In the genomic region with DNA sequence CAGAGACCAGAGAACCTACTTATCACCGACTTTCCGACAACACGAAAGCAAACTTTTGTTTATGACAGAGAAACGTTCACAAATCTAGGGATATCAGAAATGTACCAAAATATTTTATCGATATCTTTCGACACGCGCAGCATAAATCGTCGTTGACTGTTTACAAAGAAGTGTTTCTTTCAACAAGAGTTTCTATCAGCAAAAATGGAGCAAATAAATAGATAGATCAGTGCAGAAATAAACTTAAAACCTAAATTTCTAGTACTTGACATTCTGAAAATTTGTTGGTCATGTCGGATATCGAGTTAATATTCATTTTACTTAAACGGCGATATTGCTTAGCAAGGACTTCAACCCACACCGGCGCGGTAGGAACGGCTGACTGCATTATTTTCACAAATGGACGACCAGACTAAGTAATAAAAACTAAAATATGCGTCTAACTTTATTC, we compare ENCODE assay signal across 5 fruit fly cellular contexts.
A peak's percentile ranks its signal among the peaks of the same experiment; 100 is the strongest.
TF ChIP-seq lines count a peak whose summit lies in the region.

TSS of gene CG2225 (minus strand) at position 51 of the 451 bp plus-strand sequence.

- peak; percentile 74 for TF ChIP-seq CTCF in whole organism, embryonic (GFP tag; optimal IDR thresholded peaks at IDR 0.05; lab: Kevin White, UChicago)

TF ChIP-seq in whole organism, adult, 20 proteins besides CTCF, POLR2A, EP300 and RAD21:
- no peak for TF ChIP-seq CG1620 (GFP tag; optimal IDR thresholded peaks at IDR 0.05; lab: Kevin White, UChicago)
- TF ChIP-seq tj (GFP tag; optimal IDR thresholded peaks at IDR 0.05; lab: Kevin White, UChicago), result peak; percentile 23

TF ChIP-seq in whole organism, embryonic, 481 proteins besides CTCF, POLR2A, EP300 and RAD21 (continues in another document):
- TF ChIP-seq CG4730 (GFP tag; IDR thresholded peaks at IDR 0.05; lab: Robert Waterston, UW) (no peak), CG8089 (GFP tag; optimal IDR thresholded peaks at IDR 0.05; lab: Kevin White, UChicago) (no peak), tap (tag; optimal IDR thresholded peaks at IDR 0.05; lab: Kevin White, UChicago) (no peak), CG14860 (GFP tag; IDR thresholded peaks at IDR 0.05; lab: Robert Waterston, UW; ENCODE audit: partially characterized antibody) (peak; percentile 41; the same call in 1 of the 3 replicates), sr (GFP tag; IDR thresholded peaks at IDR 0.05; lab: Robert Waterston, UW) (no peak), psq (GFP tag; optimal IDR thresholded peaks at IDR 0.05; lab: Kevin White, UChicago) (no peak), tio (GFP tag; optimal IDR thresholded peaks at IDR 0.05; lab: Kevin White, UChicago) (no peak), CkIIα-i1 (GFP tag; IDR thresholded peaks at IDR 0.05; lab: Robert Waterston, UW) (no peak), trh (GFP tag; optimal IDR thresholded peaks at IDR 0.05; lab: Kevin White, UChicago) (no peak), Lhr (GFP tag; optimal IDR thresholded peaks at IDR 0.05; lab: Kevin White, UChicago) (peak; percentile 10), CG13287 (GFP tag; IDR thresholded peaks at IDR 0.05; lab: Robert Waterston, UW; ENCODE audit: partially characterized antibody) (peak; percentile 52), ewg (GFP tag; optimal IDR thresholded peaks at IDR 0.05; lab: Kevin White, UChicago) (peak; percentile 57), CG4617 (GFP tag; optimal IDR thresholded peaks at IDR 0.05; lab: Kevin White, UChicago; ENCODE audit: borderline replicate concordance) (peak; percentile 3), Bgb (GFP tag; IDR thresholded peaks at IDR 0.05; lab: Robert Waterston, UW; ENCODE audit: partially characterized antibody) (peak; percentile 69), az2 (GFP tag; optimal IDR thresholded peaks at IDR 0.05; lab: Kevin White, UChicago) (no peak), CG16813 (GFP tag; IDR thresholded peaks at IDR 0.05; lab: Robert Waterston, UW; ENCODE audit: partially characterized antibody) (peak; percentile 69), so (GFP tag; IDR thresholded peaks at IDR 0.05; lab: Robert Waterston, UW) (no peak), CG12659 (GFP tag; optimal IDR thresholded peaks at IDR 0.05; lab: Kevin White, UChicago) (peak; percentile 37), hbn (GFP tag; IDR thresholded peaks at IDR 0.05; lab: Robert Waterston, UW; ENCODE audit: partially characterized antibody) (peak; percentile 62)

TF ChIP-seq in whole organism, prepupa, 60 proteins besides CTCF, POLR2A, EP300 and RAD21:
- TF ChIP-seq achi (GFP tag; optimal IDR thresholded peaks at IDR 0.05; lab: Kevin White, UChicago), result peak; percentile 15
- no peak for TF ChIP-seq fd85E (GFP tag; optimal IDR thresholded peaks at IDR 0.05; lab: Kevin White, UChicago)

TF ChIP-seq in whole organism, pupa, 21 proteins besides CTCF, POLR2A, EP300 and RAD21:
- TF ChIP-seq CG4496 (GFP tag; IDR thresholded peaks at IDR 0.05; lab: Robert Waterston, UW) (0 out of 3 replicates have a peak, but pooled peaks have one; percentile 20), CG10348 (GFP tag; IDR thresholded peaks at IDR 0.05; lab: Robert Waterston, UW) (no peak)

TF ChIP-seq in whole organism, wandering third instar larva, 38 proteins besides CTCF, POLR2A, EP300 and RAD21:
- TF ChIP-seq Jra (GFP tag; optimal IDR thresholded peaks at IDR 0.05; lab: Kevin White, UChicago), result no peak
- TF ChIP-seq CrebA (GFP tag; optimal IDR thresholded peaks at IDR 0.05; lab: Kevin White, UChicago; ENCODE audit: borderline replicate concordance), result no peak
- TF ChIP-seq Myc (optimal IDR thresholded peaks at IDR 0.05; lab: Kevin White, UChicago), result peak; percentile 45
- TF ChIP-seq GATAd (GFP tag; optimal IDR thresholded peaks at IDR 0.05; lab: Kevin White, UChicago), result no peak
- peak; percentile 19 for TF ChIP-seq Hnf4 (GFP tag; optimal IDR thresholded peaks at IDR 0.05; lab: Kevin White, UChicago)
- no peak for TF ChIP-seq sv (GFP tag; optimal IDR thresholded peaks at IDR 0.05; lab: Kevin White, UChicago)
- TF ChIP-seq psq (GFP tag; optimal IDR thresholded peaks at IDR 0.05; lab: Kevin White, UChicago), result peak; percentile 2
- peak; percentile 24 for TF ChIP-seq fru (GFP tag; optimal IDR thresholded peaks at IDR 0.05; lab: Kevin White, UChicago)
- TF ChIP-seq sage (GFP tag; optimal IDR thresholded peaks at IDR 0.05; lab: Kevin White, UChicago), result no peak
- no peak for TF ChIP-seq dsf (GFP tag; optimal IDR thresholded peaks at IDR 0.05; lab: Kevin White, UChicago; ENCODE audit: borderline replicate concordance)
- TF ChIP-seq foxo (GFP tag; optimal IDR thresholded peaks at IDR 0.05; lab: Kevin White, UChicago), result peak in 1 of 2 experiments; percentile 33
- peak; percentile 20 for TF ChIP-seq h (GFP tag; optimal IDR thresholded peaks at IDR 0.05; lab: Kevin White, UChicago)
